Worm (Caenorhabditis elegans) whole organism, late embryonic: ENCODE measurements around the gene fbxa-155.

Source experiments
- ama-1 ChIP-seq: fragments of 150-350 bp; optimal IDR thresholded peaks from 2 replicates; lab custom pipeline; 2014
- ceh-2 ChIP-seq: sonication (generic microtip); optimal IDR thresholded peaks from 2 replicates; lab custom pipeline; 2016; ENCODE audit warnings: missing genotype, missing genetic modification characterization, missing compliant biosample characterization
- dmd-4 ChIP-seq: sonication (generic microtip); optimal IDR thresholded peaks from 2 replicates; lab custom pipeline; 2016; ENCODE audit warnings: borderline replicate concordance, missing genetic modification characterization, missing compliant biosample characterization
- elt-4 ChIP-seq: sonication (generic microtip); optimal IDR thresholded peaks from 2 replicates; lab custom pipeline; 2016; ENCODE audit warnings: missing genetic modification characterization, missing compliant biosample characterization
- ets-4 ChIP-seq: sonication (generic microtip); optimal IDR thresholded peaks from 2 replicates; lab custom pipeline; 2016; ENCODE audit warnings: missing genetic modification characterization, missing compliant biosample characterization
- nfya-1 ChIP-seq: sonication (generic microtip); optimal IDR thresholded peaks from 2 replicates; lab custom pipeline; 2017; ENCODE audit warnings: missing genetic modification characterization, mild to moderate bottlenecking, missing compliant biosample characterization, antibody characterized with exemption, moderate library complexity
- nhr-11 ChIP-seq: fragments of 150-350 bp; optimal IDR thresholded peaks from 2 replicates; lab custom pipeline; 2014; ENCODE audit warnings: missing biosample characterization, missing genetic modification characterization
- ref-2 ChIP-seq: sonication (generic microtip); optimal IDR thresholded peaks from 2 replicates; lab custom pipeline; 2016; ENCODE audit warnings: missing genetic modification characterization, missing compliant biosample characterization
- rnt-1 ChIP-seq: sonication (generic microtip); optimal IDR thresholded peaks from 2 replicates; lab custom pipeline; 2016; ENCODE audit warnings: missing genetic modification characterization, missing compliant biosample characterization
- tbx-2 ChIP-seq: sonication (generic microtip); optimal IDR thresholded peaks from 2 replicates; lab custom pipeline; 2016; ENCODE audit warnings: missing genetic modification characterization, missing compliant biosample characterization
- zip-5 ChIP-seq: sonication (generic microtip); optimal IDR thresholded peaks from 2 replicates; lab custom pipeline; 2016; ENCODE audit warnings: missing genetic modification characterization, missing compliant biosample characterization

DNA sequence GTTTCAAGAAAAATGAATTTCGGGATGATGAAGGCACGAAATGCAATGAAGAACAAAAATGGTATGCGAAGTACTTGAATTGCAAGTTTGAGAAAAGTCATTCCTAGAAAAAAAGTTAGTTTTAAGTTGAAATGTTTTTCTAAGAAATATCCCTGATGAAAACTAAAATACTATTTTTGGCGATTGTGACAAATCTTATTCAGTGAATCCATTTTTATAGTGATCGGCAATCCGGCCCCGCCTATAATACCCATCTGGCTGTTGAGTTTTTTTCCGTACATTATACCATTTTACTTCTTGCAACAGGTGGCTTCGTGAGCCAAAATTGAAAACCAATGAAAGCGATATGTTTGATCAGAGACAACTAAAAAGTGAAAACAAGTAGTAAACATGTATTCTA lies 10.8 kb downstream of the fbxa-155 start, which contains the start of gene C05B5.17:
- no peak for TF ChIP-seq zip-5 (tag; lab: Kevin White, UChicago)
- TF ChIP-seq ceh-2, result no peak
- TF ChIP-seq rnt-1 (tag; lab: Kevin White, UChicago), result no peak
- no peak for TF ChIP-seq tbx-2 (tag; lab: Kevin White, UChicago)
- TF ChIP-seq ama-1 (lab: Kevin White, UChicago), result no peak
- no peak for TF ChIP-seq nfya-1 (tag; lab: Kevin White, UChicago)
- TF ChIP-seq dmd-4 (tag; lab: Kevin White, UChicago), result no peak
- TF ChIP-seq nhr-11 (tag; lab: Kevin White, UChicago), result no peak
- no peak for TF ChIP-seq elt-4 (tag; lab: Kevin White, UChicago)
- no peak for TF ChIP-seq ref-2 (tag; lab: Kevin White, UChicago)
- no peak for TF ChIP-seq ets-4 (tag; lab: Kevin White, UChicago)
